Worm (Caenorhabditis elegans): ENCODE measurements around the gene C01G10.15.

ce11 chrV:15065837-15066348 lies 21.2 kb downstream of the C01G10.15 start, which contains the start of gene otub-1:
- no peak for TF ChIP-seq him-1 (tag; optimal IDR thresholded peaks at IDR 0.05)
- TF ChIP-seq dao-5 (tag; optimal IDR thresholded peaks at IDR 0.05), result no peak
